Fruit fly (Drosophila melanogaster) whole organism, embryonic: ENCODE results near the gene CG13114.

Experiments used
- Atf-2 ChIP-seq: fragments of 200-800 bp; sonication (Bioruptor generic); optimal IDR thresholded peaks from 2 replicates; lab custom pipeline; 2016; ENCODE audit warnings: missing biosample characterization, missing genetic modification characterization
- Awh ChIP-seq: fragments of 200-800 bp; sonication (Bioruptor generic); IDR thresholded peaks from 2 replicates; pipeline ENCODE4, ENCODE4 v1.3.6; 2022; ENCODE audit warnings: missing biosample characterization, missing genetic modification characterization
- CG10565 ChIP-seq: fragments of 200-800 bp; sonication (Bioruptor generic); optimal IDR thresholded peaks from 3 replicates; lab custom pipeline; 2016; ENCODE audit warnings: missing biosample characterization, mild to moderate bottlenecking, missing genetic modification characterization
- CG10654 ChIP-seq: fragments of 200-800 bp; sonication (Bioruptor generic); optimal IDR thresholded peaks from 2 replicates; lab custom pipeline; 2016; ENCODE audit warnings: missing biosample characterization, missing genetic modification characterization
- CG1233 ChIP-seq: fragments of 200-800 bp; sonication (Bioruptor generic); optimal IDR thresholded peaks from 4 replicates; lab custom pipeline; 2018; ENCODE audit warnings: missing biosample characterization, mild to moderate bottlenecking, missing genetic modification characterization
- CG12769 ChIP-seq: fragments of 200-800 bp; sonication (Bioruptor generic); optimal IDR thresholded peaks from 2 replicates; lab custom pipeline; 2019; ENCODE audit warnings: missing biosample characterization, mild to moderate bottlenecking, missing genetic modification characterization, moderate library complexity
- CG13287 ChIP-seq: fragments of 200-800 bp; sonication (Bioruptor generic); IDR thresholded peaks from 2 replicates; pipeline ENCODE4 v1.3.6; 2022; ENCODE audit warnings: missing biosample characterization, missing genetic modification characterization; ENCODE audit not compliant: partially characterized antibody
- CG31441 ChIP-seq: fragments of 200-800 bp; sonication (Bioruptor generic); IDR thresholded peaks from 2 replicates; pipeline ENCODE4 v1.3.6; 2022; ENCODE audit warnings: missing biosample characterization, missing genetic modification characterization
- CG32532 ChIP-seq: fragments of 200-800 bp; sonication (Bioruptor generic); IDR thresholded peaks from 2 replicates; pipeline ENCODE4 v1.3.6; 2022; ENCODE audit warnings: missing biosample characterization, missing genetic modification characterization
- CG3726 ChIP-seq: fragments of 200-800 bp; sonication (Bioruptor generic); IDR thresholded peaks from 3 replicates; pipeline ENCODE4, ENCODE4 v1.3.6; 2022; ENCODE audit warnings: missing biosample characterization, missing genetic modification characterization
- CG4617 ChIP-seq: fragments of 200-800 bp; sonication (Bioruptor generic); optimal IDR thresholded peaks from 3 replicates; lab custom pipeline; 2016; ENCODE audit warnings: missing biosample characterization, missing genetic modification characterization, borderline replicate concordance
- CG6683 ChIP-seq: fragments of 200-800 bp; sonication (Bioruptor generic); optimal IDR thresholded peaks from 2 replicates; lab custom pipeline; 2017; ENCODE audit warnings: missing biosample characterization, mild to moderate bottlenecking, missing genetic modification characterization, missing genetic modification reagents
- CG6791 ChIP-seq: fragments of 200-800 bp; sonication (Bioruptor generic); IDR thresholded peaks from 3 replicates; pipeline ENCODE4 v1.3.6; 2022; ENCODE audit warnings: missing biosample characterization, missing genetic modification characterization; ENCODE audit not compliant: partially characterized antibody
- H15 ChIP-seq: fragments of 200-800 bp; sonication (Bioruptor generic); IDR thresholded peaks from 3 replicates; pipeline ENCODE4 v1.3.6; 2022; ENCODE audit warnings: missing biosample characterization, missing genetic modification characterization
- Hr78 ChIP-seq, 2 experiments: fragments of 200-800 bp in 1 of 2; fragments of >200 bp in 1 of 2; sonication (Bioruptor generic) in 1 of 2; optimal IDR thresholded peaks; 2 replicates each; lab custom pipeline; 2017 to 2019; ENCODE audit warnings: missing biosample characterization in 2 of 2, missing genetic modification characterization in 2 of 2, mild to moderate bottlenecking in 1 of 2, moderate library complexity in 1 of 2
- Lhr ChIP-seq: fragments of 200-800 bp; sonication (Bioruptor generic); optimal IDR thresholded peaks from 3 replicates; lab custom pipeline; 2017; ENCODE audit warnings: mild to moderate bottlenecking, missing biosample characterization, missing genetic modification reagents, missing genetic modification characterization
- Med ChIP-seq: fragments of 200-800 bp; sonication (Bioruptor generic); peaks from one replicate; lab custom pipeline; 2016; ENCODE audit warnings: missing biosample characterization, missing genetic modification characterization, mild to moderate bottlenecking, inconsistent platforms, moderate library complexity
- NC2α ChIP-seq: fragments of 200-800 bp; sonication (Bioruptor generic); optimal IDR thresholded peaks from 2 replicates; lab custom pipeline; 2016; ENCODE audit warnings: missing biosample characterization, missing genetic modification characterization
- Pdp1 ChIP-seq, 2 experiments: fragments of 200-800 bp; sonication (Bioruptor generic); optimal IDR thresholded peaks; 3 replicates each; lab custom pipeline; 2016; ENCODE audit warnings: missing biosample characterization in 2 of 2, missing genetic modification characterization in 2 of 2, mild to moderate bottlenecking in 1 of 2, moderate library complexity in 1 of 2
- Poxn ChIP-seq: fragments of 200-800 bp; sonication (Bioruptor generic); IDR thresholded peaks from 2 replicates; pipeline ENCODE4 v1.3.6; 2022; ENCODE audit warnings: missing biosample characterization, missing genetic modification characterization
- Rfx ChIP-seq: fragments of 200-800 bp; sonication (Bioruptor generic); IDR thresholded peaks from 2 replicates; pipeline ENCODE4 v1.3.6; 2022; ENCODE audit warnings: missing biosample characterization, missing genetic modification characterization
- Taf1 ChIP-seq: fragments of 200-800 bp; sonication (Bioruptor generic); IDR thresholded peaks from 2 replicates; pipeline ENCODE4 v1.3.6; 2022; ENCODE audit warnings: missing biosample characterization, missing genetic modification characterization
- YL-1 ChIP-seq: fragments of 200-800 bp; sonication (Bioruptor generic); optimal IDR thresholded peaks from 3 replicates; lab custom pipeline; 2017; ENCODE audit warnings: missing biosample characterization, mild to moderate bottlenecking, missing genetic modification characterization
- ash1 ChIP-seq: fragments of 200-800 bp; sonication (Bioruptor generic); optimal IDR thresholded peaks from 2 replicates; lab custom pipeline; 2018; ENCODE audit warnings: missing biosample characterization, mild to moderate bottlenecking, missing genetic modification characterization
- chinmo ChIP-seq: fragments of 200-800 bp; sonication (Bioruptor generic); IDR thresholded peaks from 4 replicates; pipeline ENCODE4 v1.3.6; 2022; ENCODE audit warnings: missing biosample characterization, missing genetic modification characterization; ENCODE audit not compliant: partially characterized antibody
- crol ChIP-seq: fragments of 200-800 bp; sonication (Bioruptor generic); IDR thresholded peaks from 2 replicates; pipeline ENCODE4 v1.3.6; 2022; ENCODE audit warnings: missing biosample characterization, missing genetic modification characterization
- disco-r ChIP-seq: fragments of 200-800 bp; sonication (Bioruptor generic); optimal IDR thresholded peaks from 2 replicates; lab custom pipeline; 2016; ENCODE audit warnings: missing biosample characterization, missing genetic modification characterization
- dpn ChIP-seq, 2 experiments: fragments of 200-800 bp; sonication (Bioruptor generic); optimal IDR thresholded peaks; 3 replicates each; lab custom pipeline; 2016; ENCODE audit warnings: missing biosample characterization in 2 of 2, missing genetic modification characterization in 2 of 2
- gce ChIP-seq: fragments of 200-800 bp; sonication (Bioruptor generic); IDR thresholded peaks from 3 replicates; pipeline ENCODE4 v1.3.6; 2022; ENCODE audit warnings: missing biosample characterization, missing genetic modification characterization
- kni ChIP-seq: fragments of 200-800 bp; sonication (Bioruptor generic); optimal IDR thresholded peaks from 3 replicates; lab custom pipeline; 2017; ENCODE audit warnings: mild to moderate bottlenecking, missing biosample characterization, missing genetic modification reagents, missing genetic modification characterization
- lab ChIP-seq: fragments of 200-800 bp; sonication (Bioruptor generic); optimal IDR thresholded peaks from 3 replicates; lab custom pipeline; 2017; ENCODE audit warnings: missing biosample characterization, missing genetic modification characterization, mild to moderate bottlenecking, moderate library complexity, missing genetic modification reagents
- ro ChIP-seq: fragments of 200-800 bp; sonication (Bioruptor generic); IDR thresholded peaks from 2 replicates; pipeline ENCODE4 v1.3.6; 2022; ENCODE audit warnings: missing biosample characterization, missing genetic modification characterization
- schlank ChIP-seq: fragments of 200-800 bp; sonication (Bioruptor generic); optimal IDR thresholded peaks from 2 replicates; lab custom pipeline; 2018; ENCODE audit warnings: missing biosample characterization, mild to moderate bottlenecking, missing genetic modification characterization
- sd ChIP-seq: fragments of 200-800 bp; sonication (Bioruptor generic); optimal IDR thresholded peaks from 3 replicates; lab custom pipeline; 2018; ENCODE audit warnings: missing biosample characterization, mild to moderate bottlenecking, missing genetic modification characterization, moderate library complexity
- sqz ChIP-seq: fragments of 200-800 bp; sonication (Bioruptor generic); optimal IDR thresholded peaks from 3 replicates; lab custom pipeline; 2018; ENCODE audit warnings: missing biosample characterization, mild to moderate bottlenecking, missing genetic modification characterization
- sr ChIP-seq: fragments of 200-800 bp; sonication (Bioruptor generic); IDR thresholded peaks from 3 replicates; pipeline ENCODE4 v1.3.6; 2022; ENCODE audit warnings: missing biosample characterization, missing genetic modification characterization
- tin ChIP-seq: fragments of 200-800 bp; sonication (Bioruptor generic); optimal IDR thresholded peaks from 3 replicates; lab custom pipeline; 2016; ENCODE audit warnings: missing biosample characterization, missing genetic modification characterization
- tio ChIP-seq: fragments of 200-800 bp; sonication (Bioruptor generic); optimal IDR thresholded peaks from 2 replicates; lab custom pipeline; 2017; ENCODE audit warnings: missing biosample characterization, missing genetic modification characterization, inconsistent platforms
- wek ChIP-seq: fragments of 200-800 bp; sonication (Bioruptor generic); optimal IDR thresholded peaks from 3 replicates; lab custom pipeline; 2018; ENCODE audit warnings: missing biosample characterization, mild to moderate bottlenecking, missing genetic modification characterization, moderate library complexity
- zf30C ChIP-seq: fragments of 200-800 bp; sonication (Bioruptor generic); optimal IDR thresholded peaks from 3 replicates; lab custom pipeline; 2018; ENCODE audit warnings: missing biosample characterization, mild to moderate bottlenecking, missing genetic modification characterization

The CG13114 gene

DNA sequence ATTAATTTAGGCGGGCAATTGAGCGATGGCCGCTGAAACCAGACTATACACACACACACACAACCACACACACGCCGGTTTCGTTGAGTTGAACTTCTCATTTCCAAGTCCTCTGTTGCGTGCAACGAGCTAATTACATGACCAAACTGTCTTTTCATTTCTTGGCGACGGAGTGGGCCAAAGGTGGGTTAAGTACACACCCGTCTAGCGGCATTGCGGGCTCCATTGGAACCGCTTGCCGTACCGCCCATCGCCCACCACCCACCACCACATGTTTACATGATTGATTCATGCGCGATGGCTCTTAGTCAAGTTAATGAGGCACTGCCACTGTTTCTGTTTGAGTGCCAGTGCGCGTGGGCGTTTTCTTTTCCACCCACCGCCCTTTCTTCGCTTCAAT lies 35.2 kb upstream of the CG13114 start:
- TF ChIP-seq dpn (GFP tag; optimal IDR thresholded peaks at IDR 0.05; lab: Kevin White, UChicago): no peak
- peak; percentile 80 for TF ChIP-seq sr (GFP tag; lab: Robert Waterston, UW)
- TF ChIP-seq sd: no peak
- peak in 1 of 2 experiments; percentile 1 for TF ChIP-seq Pdp1 (GFP tag; optimal IDR thresholded peaks at IDR 0.05; lab: Kevin White, UChicago)
- TF ChIP-seq Hr78 (GFP tag; optimal IDR thresholded peaks at IDR 0.05; lab: Kevin White, UChicago): peak in 1 of 2 experiments; percentile 9
- TF ChIP-seq Rfx (GFP tag; lab: Robert Waterston, UW): no peak
- TF ChIP-seq Lhr (GFP tag; lab: Kevin White, UChicago): no peak
- no peak for TF ChIP-seq Atf-2 (GFP tag; lab: Kevin White, UChicago)
- no peak for TF ChIP-seq tin (GFP tag; lab: Kevin White, UChicago)
- peak; percentile 71 for TF ChIP-seq lab (GFP tag; lab: Kevin White, UChicago)
- TF ChIP-seq gce: no peak
- TF ChIP-seq CG31441 (GFP tag; lab: Robert Waterston, UW): no peak
- 0 out of 3 replicates have a peak, but pooled peaks have one; percentile 11 for TF ChIP-seq CG6791 (GFP tag; lab: Robert Waterston, UW)
- 0 out of 4 replicates have a peak, but pooled peaks have one; percentile 14 for TF ChIP-seq chinmo (GFP tag; lab: Robert Waterston, UW)
- no peak for TF ChIP-seq Awh (GFP tag; lab: Robert Waterston, UW)
- TF ChIP-seq CG10565 (GFP tag; lab: Kevin White, UChicago): no peak
- no peak for TF ChIP-seq sqz (GFP tag; lab: Kevin White, UChicago)
- no peak for TF ChIP-seq CG13287 (GFP tag; lab: Robert Waterston, UW)
- TF ChIP-seq disco-r: no peak
- TF ChIP-seq Med (GFP tag; lab: Kevin White, UChicago): peak; percentile 77
- TF ChIP-seq CG3726 (GFP tag; lab: Robert Waterston, UW): no peak
- TF ChIP-seq CG4617 (GFP tag; lab: Kevin White, UChicago): no peak
- TF ChIP-seq wek (GFP tag; lab: Kevin White, UChicago): no peak
- TF ChIP-seq Poxn: no peak
- TF ChIP-seq zf30C (GFP tag; lab: Kevin White, UChicago): no peak
- no peak for TF ChIP-seq Taf1 (GFP tag; lab: Robert Waterston, UW)
- 0 out of 2 replicates have a peak, but pooled peaks have one; percentile 25 for TF ChIP-seq crol (GFP tag; lab: Robert Waterston, UW)
- no peak for TF ChIP-seq tio (GFP tag; lab: Kevin White, UChicago)
- TF ChIP-seq schlank (tag; lab: Kevin White, UChicago): no peak
- TF ChIP-seq CG12769 (tag; lab: Kevin White, UChicago): no peak
- TF ChIP-seq NC2α: no peak
- no peak for TF ChIP-seq CG6683 (GFP tag; lab: Kevin White, UChicago)
- TF ChIP-seq H15 (GFP tag; lab: Robert Waterston, UW): 0 out of 3 replicates have a peak, but pooled peaks have one; percentile 21
- no peak for TF ChIP-seq ash1 (GFP tag; lab: Kevin White, UChicago)
- TF ChIP-seq CG1233 (GFP tag; lab: Kevin White, UChicago): no peak
- TF ChIP-seq YL-1 (GFP tag; lab: Kevin White, UChicago): no peak
- no peak for TF ChIP-seq CG10654 (GFP tag; lab: Kevin White, UChicago)
- TF ChIP-seq CG32532 (GFP tag; lab: Robert Waterston, UW): 0 out of 2 replicates have a peak, but pooled peaks have one; percentile 10
- TF ChIP-seq kni (GFP tag; lab: Kevin White, UChicago): peak; percentile 44
- TF ChIP-seq ro (GFP tag; lab: Robert Waterston, UW): no peak
